Worm (Caenorhabditis elegans) whole organism, midembryonic: ENCODE data around the gene B0281.3.

ENCODE experiments used
- T22C8.4 ChIP-seq: fragments of 200-800 bp; sonication (Bioruptor generic); IDR thresholded peaks from 2 replicates; pipeline ENCODE4 v1.3.6; 2022; ENCODE audit warnings: missing genetic modification characterization, missing compliant biosample characterization
- cog-1 ChIP-seq: sonication (generic microtip); optimal IDR thresholded peaks from 2 replicates; lab custom pipeline; 2016; ENCODE audit warnings: missing genetic modification characterization, missing compliant biosample characterization
- flt-1 ChIP-seq: fragments of 200-800 bp; sonication (Bioruptor generic); IDR thresholded peaks from 2 replicates; pipeline ENCODE4 v1.3.6; 2022; ENCODE audit warnings: missing genetic modification characterization, missing compliant biosample characterization
- ref-1 ChIP-seq: fragments of 200-800 bp; sonication (Bioruptor generic); conservative IDR thresholded peaks from 2 replicates; pipeline ENCODE4 v1.3.6; 2022; ENCODE audit warnings: missing genetic modification reagents, missing genetic modification characterization, missing compliant biosample characterization
- ztf-23 ChIP-seq: fragments of 200-800 bp; sonication (Bioruptor generic); IDR thresholded peaks from 2 replicates; pipeline ENCODE4 v1.3.6; 2022; ENCODE audit warnings: missing genetic modification reagents, missing genetic modification characterization, missing compliant biosample characterization
- ztf-29 ChIP-seq: fragments of 200-800 bp; sonication (Bioruptor generic); IDR thresholded peaks from 2 replicates; pipeline ENCODE4 v1.3.6; 2022; ENCODE audit warnings: missing genetic modification reagents, missing genetic modification characterization, missing compliant biosample characterization

DNA sequence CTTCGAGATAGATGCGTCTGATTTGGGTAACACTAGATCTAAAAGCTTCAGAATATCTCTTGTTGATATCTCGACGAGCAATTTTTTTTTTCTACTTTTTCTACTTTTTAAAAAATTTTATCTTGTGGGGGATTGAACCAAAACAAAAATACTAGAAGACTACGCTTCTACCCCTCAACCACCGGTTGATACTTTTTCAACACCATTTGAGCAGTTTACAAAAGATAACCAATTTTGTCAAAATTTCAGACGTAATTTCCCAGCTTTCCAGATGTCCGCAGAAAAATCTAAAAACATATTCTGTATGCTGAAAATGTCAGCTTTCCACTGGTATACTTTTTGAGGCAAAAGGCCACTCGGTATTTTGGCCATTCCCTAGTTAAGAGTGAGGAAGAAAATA is 2.3 kb upstream of the B0281.3 start:
- no peak for TF ChIP-seq ztf-23
- TF ChIP-seq flt-1 (GFP tag; lab: Robert Waterston, UW) = no peak
- no peak for TF ChIP-seq T22C8.4
- TF ChIP-seq ztf-29 (GFP tag; lab: Robert Waterston, UW) = no peak
- no peak for TF ChIP-seq ref-1 (GFP tag; lab: Robert Waterston, UW)
- no peak for TF ChIP-seq cog-1 (tag; lab: Kevin White, UChicago)
